Fruit fly (Drosophila melanogaster) whole organism, wandering third instar larva: ENCODE data around the gene CG14053.

Experiments used
- Abd-B ChIP-seq: fragments of >200 bp; optimal IDR thresholded peaks from 2 replicates; lab custom pipeline; 2017; ENCODE audit warnings: missing biosample characterization, missing genetic modification characterization
- CG32264 ChIP-seq: fragments of 200-800 bp; sonication (Bioruptor generic); optimal IDR thresholded peaks from 2 replicates; lab custom pipeline; 2016; ENCODE audit warnings: missing biosample characterization, missing genetic modification characterization
- Dfd ChIP-seq: fragments of >200 bp; optimal IDR thresholded peaks from 2 replicates; lab custom pipeline; 2017; ENCODE audit warnings: missing biosample characterization, missing genetic modification characterization
- Hnf4 ChIP-seq: fragments of 200-800 bp; sonication (Bioruptor generic); optimal IDR thresholded peaks from 2 replicates; lab custom pipeline; 2016; ENCODE audit warnings: missing biosample characterization, mild to moderate bottlenecking, missing genetic modification characterization
- OdsH ChIP-seq: fragments of 200-800 bp; sonication (Bioruptor generic); optimal IDR thresholded peaks from 2 replicates; lab custom pipeline; 2016; ENCODE audit warnings: missing biosample characterization, mild to moderate bottlenecking, missing genetic modification characterization
- br ChIP-seq: fragments of 200-800 bp; sonication (Bioruptor generic); optimal IDR thresholded peaks from 2 replicates; lab custom pipeline; 2016; ENCODE audit warnings: missing biosample characterization, missing genetic modification characterization
- dmrt93B ChIP-seq: fragments of 200-800 bp; sonication (Bioruptor generic); optimal IDR thresholded peaks from 2 replicates; lab custom pipeline; 2018; ENCODE audit warnings: missing biosample characterization, mild to moderate bottlenecking, missing genetic modification characterization
- foxo ChIP-seq, 2 experiments: fragments of 200-800 bp; sonication (Bioruptor generic); optimal IDR thresholded peaks; 2 replicates in 1 of 2; 3 replicates in 1 of 2; lab custom pipeline; 2016 to 2017; ENCODE audit warnings: missing biosample characterization in 2 of 2, missing genetic modification characterization in 2 of 2
- h ChIP-seq: fragments of 200-800 bp; sonication (Bioruptor generic); optimal IDR thresholded peaks from 3 replicates; lab custom pipeline; 2016; ENCODE audit warnings: missing biosample characterization, mild to moderate bottlenecking, missing genetic modification characterization
- pan ChIP-seq: fragments of >200 bp; optimal IDR thresholded peaks from 2 replicates; lab custom pipeline; 2017
- tai ChIP-seq: sonication (Bioruptor generic); optimal IDR thresholded peaks from 2 replicates; lab custom pipeline; 2016; ENCODE audit warnings: missing biosample characterization, missing genetic modification characterization
- woc ChIP-seq: sonication (Bioruptor generic); optimal IDR thresholded peaks from 2 replicates; lab custom pipeline; 2016; ENCODE audit warnings: missing biosample characterization, mild to moderate bottlenecking, missing genetic modification characterization

dm6 chrX:2197414-2198271 is 3.9 kb upstream of the CG14053 start:
- TF ChIP-seq tai (GFP tag; lab: Kevin White, UChicago), result no peak
- TF ChIP-seq dmrt93B, result no peak
- no peak for TF ChIP-seq foxo (GFP tag; optimal IDR thresholded peaks at IDR 0.05; lab: Kevin White, UChicago)
- TF ChIP-seq OdsH (GFP tag; lab: Kevin White, UChicago), result no peak
- TF ChIP-seq Dfd (GFP tag; lab: Kevin White, UChicago), result no peak
- peak; percentile 19 for TF ChIP-seq br (GFP tag; lab: Kevin White, UChicago)
- no peak for TF ChIP-seq pan (lab: Kevin White, UChicago)
- TF ChIP-seq Hnf4 (GFP tag; lab: Kevin White, UChicago), result no peak
- TF ChIP-seq h (GFP tag; lab: Kevin White, UChicago), result peak; percentile 33
- no peak for TF ChIP-seq woc
- TF ChIP-seq CG32264 (GFP tag; lab: Kevin White, UChicago), result no peak
- TF ChIP-seq Abd-B (GFP tag; lab: Kevin White, UChicago), result no peak
